Worm (Caenorhabditis elegans): ENCODE measurements around the gene fbxa-10.

DNA sequence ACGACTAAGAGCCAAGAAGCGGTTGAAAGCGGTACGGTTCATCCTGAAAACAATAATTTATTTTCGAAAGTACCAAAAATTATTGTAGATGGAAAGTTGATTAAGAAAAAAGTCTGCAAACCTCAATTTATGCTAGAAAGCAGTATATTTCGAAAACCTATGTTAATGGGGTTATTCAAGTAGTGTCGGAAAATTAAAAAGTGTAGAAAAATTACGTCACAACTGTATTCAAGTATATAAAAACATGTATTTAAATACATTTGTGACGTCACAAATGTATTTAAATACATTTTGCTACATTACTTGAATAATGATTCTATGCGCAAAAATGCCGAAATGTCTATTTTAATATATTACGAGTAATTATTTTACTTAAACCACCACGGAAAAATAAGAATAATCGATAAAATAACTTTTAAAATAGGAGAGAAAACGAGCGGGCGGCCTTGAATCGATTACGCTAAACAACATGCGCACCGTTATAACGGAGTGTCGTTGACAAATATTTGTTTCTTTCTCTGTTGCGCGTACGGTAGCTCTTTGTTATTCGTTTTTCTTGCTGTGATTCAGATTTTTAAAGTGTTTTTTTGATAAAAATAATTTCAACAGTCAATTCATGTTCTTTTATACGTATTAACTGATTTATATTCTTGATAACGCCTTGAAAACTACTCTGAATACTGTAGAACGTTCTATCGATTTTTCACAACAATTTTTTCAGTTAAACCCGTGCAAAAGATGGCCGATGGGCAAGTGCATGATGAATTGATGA lies 41.5 kb upstream of the fbxa-10 start, which contains the start of the genes F23H11.5 and bra-2:
- TF ChIP-seq T22C8.4 (GFP tag; IDR thresholded peaks at IDR 0.05) = no peak
- TF ChIP-seq tab-1 (GFP tag; IDR thresholded peaks at IDR 0.05) = no peak
